Worm (Caenorhabditis elegans) whole organism, L4 larva: Measurements from ENCODE around the gene Y66D12A.6.

Experiments
- F44E2.7 ChIP-seq: fragments of 200-800 bp; sonication (Bioruptor generic); IDR thresholded peaks from 2 replicates; pipeline ENCODE4 v2.1.2; 2022; ENCODE audit warnings: missing genetic modification characterization, missing compliant biosample characterization
- F49E8.2 ChIP-seq: sonication (generic microtip); optimal IDR thresholded peaks from 2 replicates; lab custom pipeline; 2016; ENCODE audit warnings: missing compliant biosample characterization, mild to moderate bottlenecking, missing genetic modification characterization, borderline replicate concordance
- T26A8.4 ChIP-seq: fragments of 200-800 bp; sonication (Bioruptor generic); IDR thresholded peaks from 2 replicates; pipeline ENCODE4 v1.3.6; 2022; ENCODE audit warnings: missing genetic modification characterization, missing compliant biosample characterization
- ama-1 ChIP-seq: fragments of 150-350 bp; optimal IDR thresholded peaks from 2 replicates; lab custom pipeline; 2014; ENCODE audit warnings: inconsistent platforms, mixed read lengths
- ceh-28 ChIP-seq: fragments of 150-350 bp; optimal IDR thresholded peaks from 2 replicates; lab custom pipeline; 2014; ENCODE audit warnings: missing biosample characterization, missing genetic modification reagents, missing genetic modification characterization
- dpl-1 ChIP-seq: fragments of 150-350 bp; optimal IDR thresholded peaks from 2 replicates; lab custom pipeline; 2014; ENCODE audit warnings: missing biosample characterization, missing genetic modification reagents, missing genetic modification characterization
- lin-13 ChIP-seq: fragments of 150-350 bp; optimal IDR thresholded peaks from 2 replicates; lab custom pipeline; 2014; ENCODE audit warnings: missing biosample characterization, missing genetic modification reagents, missing genetic modification characterization
- lsy-2 ChIP-seq, 2 experiments: fragments of 150-350 bp in 1 of 2; sonication (generic microtip) in 1 of 2; optimal IDR thresholded peaks; 2 replicates each; lab custom pipeline; 2014 to 2017; ENCODE audit warnings: missing biosample characterization in 2 of 2, missing genetic modification characterization in 2 of 2
- mep-1 ChIP-seq: fragments of 150-350 bp; sonication (generic microtip); optimal IDR thresholded peaks from 3 replicates; lab custom pipeline; 2014; ENCODE audit warnings: missing biosample characterization, missing genetic modification characterization
- nhr-77 ChIP-seq: fragments of 150-350 bp; optimal IDR thresholded peaks from 2 replicates; lab custom pipeline; 2014; ENCODE audit warnings: missing biosample characterization, missing genetic modification characterization
- rbr-2 ChIP-seq: sonication (generic microtip); optimal IDR thresholded peaks from 2 replicates; lab custom pipeline; 2016; ENCODE audit warnings: missing genotype, missing genetic modification characterization, missing compliant biosample characterization
- snpc-4 ChIP-seq: fragments of 150-350 bp; optimal IDR thresholded peaks from 2 replicates; lab custom pipeline; 2014; ENCODE audit warnings: missing biosample characterization, missing genetic modification characterization

ce11 chrIII:11582569-11582968 lies 1.4 kb upstream of the Y66D12A.6 start:
- TF ChIP-seq ama-1 (lab: Kevin White, UChicago) (no peak), F49E8.2 (no peak), F44E2.7 (GFP tag; lab: Robert Waterston, UW) (no peak), mep-1 (tag; lab: Kevin White, UChicago) (no peak), lsy-2 (tag; optimal IDR thresholded peaks at IDR 0.05; lab: Kevin White, UChicago) (no peak), snpc-4 (tag; lab: Kevin White, UChicago) (no peak), dpl-1 (no peak), nhr-77 (tag; lab: Kevin White, UChicago) (no peak), lin-13 (GFP tag; lab: Kevin White, UChicago) (no peak), T26A8.4 (GFP tag; lab: Robert Waterston, UW) (no peak), ceh-28 (tag; lab: Kevin White, UChicago) (no peak), rbr-2 (no peak)
